Worm (Caenorhabditis elegans): ENCODE measurements around the gene gtl-2.

gtl-2 gene

ce11 chrIV:11276026-11276425 lies 2.8 kb downstream of the gtl-2 start:
- TF ChIP-seq tab-1 (GFP tag; IDR thresholded peaks at IDR 0.05) (no peak), ztf-23 (GFP tag; IDR thresholded peaks at IDR 0.05) (no peak), ref-1 (GFP tag; conservative IDR thresholded peaks at IDR 0.05) (no peak), T22C8.4 (GFP tag; IDR thresholded peaks at IDR 0.05) (no peak), klf-2 (GFP tag; conservative IDR thresholded peaks at IDR 0.05) (no peak), flt-1 (GFP tag; IDR thresholded peaks at IDR 0.05) (no peak), cog-1 (tag; optimal IDR thresholded peaks at IDR 0.05) (no peak), ztf-29 (GFP tag; IDR thresholded peaks at IDR 0.05) (no peak), med-1 (GFP tag; optimal IDR thresholded peaks at IDR 0.05; ENCODE audit: insufficient read depth) (no peak)

- TF ChIP-seq med-1 (GFP tag; optimal IDR thresholded peaks at IDR 0.05; ENCODE audit: insufficient read depth), result no peak
- TF ChIP-seq ztf-23 (GFP tag; IDR thresholded peaks at IDR 0.05), result no peak
- TF ChIP-seq cog-1 (tag; optimal IDR thresholded peaks at IDR 0.05), result no peak
- TF ChIP-seq T22C8.4 (GFP tag; IDR thresholded peaks at IDR 0.05), result no peak
- no peak for TF ChIP-seq tab-1 (GFP tag; IDR thresholded peaks at IDR 0.05)
- TF ChIP-seq klf-2 (GFP tag; conservative IDR thresholded peaks at IDR 0.05), result no peak
- TF ChIP-seq ref-1 (GFP tag; conservative IDR thresholded peaks at IDR 0.05), result no peak
- TF ChIP-seq flt-1 (GFP tag; IDR thresholded peaks at IDR 0.05), result no peak
- TF ChIP-seq ztf-29 (GFP tag; IDR thresholded peaks at IDR 0.05), result no peak
Measured at ce11 chrIV:11284102-11284531, 10.9 kb downstream of the gtl-2 start.

- no peak for TF ChIP-seq T22C8.4 (GFP tag; IDR thresholded peaks at IDR 0.05)
- no peak for TF ChIP-seq flt-1 (GFP tag; IDR thresholded peaks at IDR 0.05)
- no peak for TF ChIP-seq klf-2 (GFP tag; conservative IDR thresholded peaks at IDR 0.05)
- no peak for TF ChIP-seq med-1 (GFP tag; optimal IDR thresholded peaks at IDR 0.05; ENCODE audit: insufficient read depth)
- no peak for TF ChIP-seq ztf-23 (GFP tag; IDR thresholded peaks at IDR 0.05)
- TF ChIP-seq tab-1 (GFP tag; IDR thresholded peaks at IDR 0.05), result no peak
- TF ChIP-seq cog-1 (tag; optimal IDR thresholded peaks at IDR 0.05), result no peak
- TF ChIP-seq ref-1 (GFP tag; conservative IDR thresholded peaks at IDR 0.05), result no peak
- TF ChIP-seq ztf-29 (GFP tag; IDR thresholded peaks at IDR 0.05), result no peak
Measured at ce11 chrIV:11285239-11285638, 12.0 kb downstream of the gtl-2 start.

- TF ChIP-seq klf-2 (GFP tag; conservative IDR thresholded peaks at IDR 0.05), result no peak
- TF ChIP-seq ref-1 (GFP tag; conservative IDR thresholded peaks at IDR 0.05), result no peak
Measured at ce11 chrIV:11286112-11286511, 12.9 kb downstream of the gtl-2 start.

ce11 chrIV:11287511-11287910 lies 14.3 kb downstream of the gtl-2 start, which contains the start of gene F54D1.6:
Gene F54D1.6, plus strand, starts transcription at chrIV:11287811.
- TF ChIP-seq klf-2 (GFP tag; conservative IDR thresholded peaks at IDR 0.05) (no peak), ztf-29 (GFP tag; IDR thresholded peaks at IDR 0.05) (no peak), tab-1 (GFP tag; IDR thresholded peaks at IDR 0.05) (no peak), ref-1 (GFP tag; conservative IDR thresholded peaks at IDR 0.05) (no peak), med-1 (GFP tag; optimal IDR thresholded peaks at IDR 0.05; ENCODE audit: insufficient read depth) (no peak), flt-1 (GFP tag; IDR thresholded peaks at IDR 0.05) (no peak), cog-1 (tag; optimal IDR thresholded peaks at IDR 0.05) (no peak), ztf-23 (GFP tag; IDR thresholded peaks at IDR 0.05) (no peak), T22C8.4 (GFP tag; IDR thresholded peaks at IDR 0.05) (no peak)

ce11 chrIV:11288965-11289364 lies 15.7 kb downstream of the gtl-2 start:
- TF ChIP-seq cog-1 (tag; optimal IDR thresholded peaks at IDR 0.05), result no peak
- TF ChIP-seq med-1 (GFP tag; optimal IDR thresholded peaks at IDR 0.05; ENCODE audit: insufficient read depth), result no peak
- TF ChIP-seq T22C8.4 (GFP tag; IDR thresholded peaks at IDR 0.05), result no peak
- no peak for TF ChIP-seq klf-2 (GFP tag; conservative IDR thresholded peaks at IDR 0.05)
- no peak for TF ChIP-seq ztf-23 (GFP tag; IDR thresholded peaks at IDR 0.05)
- no peak for TF ChIP-seq ref-1 (GFP tag; conservative IDR thresholded peaks at IDR 0.05)
- TF ChIP-seq ztf-29 (GFP tag; IDR thresholded peaks at IDR 0.05), result no peak
- TF ChIP-seq flt-1 (GFP tag; IDR thresholded peaks at IDR 0.05), result no peak
- TF ChIP-seq tab-1 (GFP tag; IDR thresholded peaks at IDR 0.05), result no peak

- no peak for TF ChIP-seq tab-1 (GFP tag; IDR thresholded peaks at IDR 0.05)
- TF ChIP-seq ref-1 (GFP tag; conservative IDR thresholded peaks at IDR 0.05), result no peak
- no peak for TF ChIP-seq ztf-29 (GFP tag; IDR thresholded peaks at IDR 0.05)
- TF ChIP-seq klf-2 (GFP tag; conservative IDR thresholded peaks at IDR 0.05), result no peak
- TF ChIP-seq ztf-23 (GFP tag; IDR thresholded peaks at IDR 0.05), result no peak
- TF ChIP-seq T22C8.4 (GFP tag; IDR thresholded peaks at IDR 0.05), result no peak
- TF ChIP-seq cog-1 (tag; optimal IDR thresholded peaks at IDR 0.05), result no peak
- no peak for TF ChIP-seq med-1 (GFP tag; optimal IDR thresholded peaks at IDR 0.05; ENCODE audit: insufficient read depth)
- TF ChIP-seq flt-1 (GFP tag; IDR thresholded peaks at IDR 0.05), result no peak
Measured at ce11 chrIV:11296787-11297186, 23.5 kb downstream of the gtl-2 start, which contains the start of gene mttu-1. Gene mttu-1, minus strand, starts transcription at chrIV:11296887.

ce11 chrIV:11298154-11299086 lies 25.2 kb downstream of the gtl-2 start, which contains the start of the genes B0035.15 and dnj-1:
Gene B0035.15, minus strand, starts transcription at chrIV:11298252.
Gene dnj-1, plus strand, starts transcription at chrIV:11299036.
- peak; percentile 63 for TF ChIP-seq T22C8.4 (GFP tag; IDR thresholded peaks at IDR 0.05)
- no peak for TF ChIP-seq ztf-23 (GFP tag; IDR thresholded peaks at IDR 0.05)
- TF ChIP-seq med-1 (GFP tag; optimal IDR thresholded peaks at IDR 0.05; ENCODE audit: insufficient read depth), result no peak

ce11 chrIV:11304970-11305369 lies 31.7 kb downstream of the gtl-2 start:
- no peak for TF ChIP-seq ztf-23 (GFP tag; IDR thresholded peaks at IDR 0.05)
- no peak for TF ChIP-seq ztf-29 (GFP tag; IDR thresholded peaks at IDR 0.05)
- TF ChIP-seq cog-1 (tag; optimal IDR thresholded peaks at IDR 0.05), result no peak
- no peak for TF ChIP-seq tab-1 (GFP tag; IDR thresholded peaks at IDR 0.05)
- no peak for TF ChIP-seq ref-1 (GFP tag; conservative IDR thresholded peaks at IDR 0.05)
- no peak for TF ChIP-seq T22C8.4 (GFP tag; IDR thresholded peaks at IDR 0.05)
- TF ChIP-seq flt-1 (GFP tag; IDR thresholded peaks at IDR 0.05), result no peak
- TF ChIP-seq klf-2 (GFP tag; conservative IDR thresholded peaks at IDR 0.05), result no peak
- no peak for TF ChIP-seq med-1 (GFP tag; optimal IDR thresholded peaks at IDR 0.05; ENCODE audit: insufficient read depth)
